Fruit fly (Drosophila melanogaster): ENCODE results near the gene CG13887.
A peak's percentile ranks its signal among the peaks of the same experiment; 100 is the strongest.

Gene CG13887

dm6 chr3L:818438-819138 lies 19.1 kb upstream of the CG13887 start (continued):
- TF ChIP-seq lilli (GFP tag; optimal IDR thresholded peaks at IDR 0.05) (no peak), CG4820 (GFP tag; optimal IDR thresholded peaks at IDR 0.05) (no peak), Atf-2 (GFP tag; optimal IDR thresholded peaks at IDR 0.05) (no peak), ash1 (GFP tag; optimal IDR thresholded peaks at IDR 0.05) (no peak), Bteb2 (GFP tag; optimal IDR thresholded peaks at IDR 0.05) (no peak), CG9437 (GFP tag; optimal IDR thresholded peaks at IDR 0.05) (no peak), Hsf (GFP tag; optimal IDR thresholded peaks at IDR 0.05) (no peak), eve (GFP tag; optimal IDR thresholded peaks at IDR 0.05) (no peak), pzg (GFP tag; optimal IDR thresholded peaks at IDR 0.05) (no peak), E2f1 (GFP tag; IDR thresholded peaks at IDR 0.05) (no peak), dati (GFP tag; IDR thresholded peaks at IDR 0.05) (no peak), slou (GFP tag; optimal IDR thresholded peaks at IDR 0.05) (no peak), phol (tag; optimal IDR thresholded peaks at IDR 0.05) (peak; percentile 43), CG17328 (GFP tag; IDR thresholded peaks at IDR 0.05) (no peak), Opbp (GFP tag; IDR thresholded peaks at IDR 0.05; ENCODE audit: partially characterized antibody) (no peak), CG6813 (GFP tag; optimal IDR thresholded peaks at IDR 0.05) (no peak), CG31365 (tag; optimal IDR thresholded peaks at IDR 0.05) (no peak), CG12299 (tag; optimal IDR thresholded peaks at IDR 0.05) (no peak), croc (GFP tag; conservative IDR thresholded peaks at IDR 0.05) (no peak; the same call in 2 of the 3 replicates), CG1529 (GFP tag; optimal IDR thresholded peaks at IDR 0.05) (no peak), CG6175 (GFP tag; IDR thresholded peaks at IDR 0.05) (no peak), Kr (GFP tag; optimal IDR thresholded peaks at IDR 0.05) (no peak), CG4617 (GFP tag; optimal IDR thresholded peaks at IDR 0.05; ENCODE audit: borderline replicate concordance) (no peak), gsb (GFP tag; IDR thresholded peaks at IDR 0.05) (no peak), Taf1 (GFP tag; IDR thresholded peaks at IDR 0.05) (no peak), chif (GFP tag; optimal IDR thresholded peaks at IDR 0.05) (no peak), CG14050 (GFP tag; IDR thresholded peaks at IDR 0.05) (peak; percentile 48; the same call in 2 of the 3 replicates), Hr51 (GFP tag; optimal IDR thresholded peaks at IDR 0.05) (peak in 1 of 2 experiments; percentile 56), salm (tag; optimal IDR thresholded peaks at IDR 0.05) (no peak), nerfin-2 (GFP tag; IDR thresholded peaks at IDR 0.05; ENCODE audit: partially characterized antibody) (no peak), ERR (GFP tag; optimal IDR thresholded peaks at IDR 0.05) (no peak), CG7839 (tag; optimal IDR thresholded peaks at IDR 0.05) (peak; percentile 28), Usf (GFP tag; optimal IDR thresholded peaks at IDR 0.05) (no peak), cad (GFP tag; optimal IDR thresholded peaks at IDR 0.05) (no peak), kni (GFP tag; optimal IDR thresholded peaks at IDR 0.05) (peak; percentile 65), lbe (GFP tag; optimal IDR thresholded peaks at IDR 0.05) (no peak), Fer3 (tag; optimal IDR thresholded peaks at IDR 0.05) (no peak), CG12236 (GFP tag; optimal IDR thresholded peaks at IDR 0.05) (no peak), CG8924 (tag; optimal IDR thresholded peaks at IDR 0.05) (peak; percentile 3), Hand (GFP tag; optimal IDR thresholded peaks at IDR 0.05) (no peak), Dbx (GFP tag; IDR thresholded peaks at IDR 0.05) (no peak), Fer1 (GFP tag; optimal IDR thresholded peaks at IDR 0.05) (no peak), HLH4C (GFP tag; IDR thresholded peaks at IDR 0.05; ENCODE audit: partially characterized antibody) (no peak), CG15601 (tag; optimal IDR thresholded peaks at IDR 0.05) (no peak), D19A (tag; optimal IDR thresholded peaks at IDR 0.05) (peak; percentile 18), CG13624 (GFP tag; optimal IDR thresholded peaks at IDR 0.05) (no peak), kay (GFP tag; optimal IDR thresholded peaks at IDR 0.05) (no peak), btn (GFP tag; optimal IDR thresholded peaks at IDR 0.05) (no peak), yki (optimal IDR thresholded peaks at IDR 0.05) (no peak), h (optimal IDR thresholded peaks at IDR 0.05) (no peak), CG11456 (GFP tag; IDR thresholded peaks at IDR 0.05) (no peak)
